Worm (Caenorhabditis elegans): ENCODE data around the gene T02G5.7.

DNA sequence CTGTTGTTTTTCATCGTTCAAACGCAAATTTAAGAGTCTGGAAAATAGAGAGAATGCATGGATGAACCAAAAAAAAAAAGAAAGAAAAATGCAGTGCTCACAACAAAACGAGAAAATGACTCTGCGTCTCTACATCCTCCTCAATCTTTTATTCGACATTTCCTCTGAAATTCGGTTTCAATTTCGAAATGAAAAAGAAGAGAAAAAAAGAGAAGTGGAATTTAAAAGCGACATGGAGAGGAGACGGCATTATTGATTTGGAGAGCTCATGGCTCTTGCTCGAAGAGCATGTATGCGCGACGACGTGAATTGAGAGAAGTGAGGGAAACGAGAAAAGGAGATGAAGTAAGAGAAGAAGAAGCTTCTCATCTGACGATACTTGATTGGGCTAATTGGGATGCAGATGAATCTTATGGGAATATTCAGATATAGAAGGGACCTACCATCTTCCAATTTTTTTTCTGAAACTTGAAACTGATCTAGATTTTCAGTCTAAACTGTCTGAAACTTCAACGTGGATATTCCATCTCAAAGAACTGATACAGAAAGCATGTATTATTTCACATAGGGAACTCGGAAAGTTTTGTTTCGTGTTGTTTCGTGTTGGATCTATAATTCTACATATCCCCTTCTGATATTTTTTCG is 35.7 kb downstream of the T02G5.7 start:
- TF ChIP-seq nhr-232 (tag; optimal IDR thresholded peaks at IDR 0.05), result no peak
- no peak for TF ChIP-seq hlh-8 (tag; optimal IDR thresholded peaks at IDR 0.05)
- no peak for TF ChIP-seq ama-1 (optimal IDR thresholded peaks at IDR 0.05)
- no peak for TF ChIP-seq ceh-31 (tag; optimal IDR thresholded peaks at IDR 0.05)
- TF ChIP-seq sox-4 (tag; optimal IDR thresholded peaks at IDR 0.05), result no peak
